Fruit fly (Drosophila melanogaster) whole organism, pupa: Measurements from ENCODE around the gene Mfap1.

Experiments
- CG10348 ChIP-seq: fragments of 200-800 bp; sonication (Bioruptor generic); IDR thresholded peaks from 2 replicates; pipeline ENCODE4 v1.3.6; 2022; ENCODE audit warnings: missing biosample characterization, missing genetic modification characterization
- CG14655 ChIP-seq: fragments of 200-800 bp; sonication (Bioruptor generic); optimal IDR thresholded peaks from 3 replicates; lab custom pipeline; 2017; ENCODE audit warnings: mild to moderate bottlenecking, missing biosample characterization, missing genetic modification reagents, missing genetic modification characterization
- CG4496 ChIP-seq: fragments of 200-800 bp; sonication (Bioruptor generic); IDR thresholded peaks from 3 replicates; pipeline ENCODE4 v1.3.6; 2022; ENCODE audit warnings: missing biosample characterization, missing genetic modification characterization
- CG8159 ChIP-seq: fragments of 200-800 bp; sonication (Bioruptor generic); optimal IDR thresholded peaks from 3 replicates; lab custom pipeline; 2018; ENCODE audit warnings: missing biosample characterization, mild to moderate bottlenecking, missing genetic modification characterization, moderate library complexity
- CG9948 ChIP-seq: fragments of 200-800 bp; sonication (Bioruptor generic); optimal IDR thresholded peaks from 2 replicates; lab custom pipeline; 2018; ENCODE audit warnings: missing biosample characterization, mild to moderate bottlenecking, missing genetic modification characterization, moderate library complexity
- EcR ChIP-seq: fragments of 200-800 bp; sonication (Bioruptor generic); optimal IDR thresholded peaks from 3 replicates; lab custom pipeline; 2019; ENCODE audit warnings: missing biosample characterization, missing genetic modification characterization, mild to moderate bottlenecking, moderate library complexity, missing genetic modification reagents
- Pif1A ChIP-seq: fragments of 200-800 bp; sonication (Bioruptor generic); optimal IDR thresholded peaks from 3 replicates; lab custom pipeline; 2016; ENCODE audit warnings: missing biosample characterization, missing genetic modification characterization
- Pif1B ChIP-seq: fragments of 200-800 bp; sonication (Bioruptor generic); optimal IDR thresholded peaks from 3 replicates; lab custom pipeline; 2016; ENCODE audit warnings: missing biosample characterization, missing genetic modification characterization
- fd96Ca ChIP-seq: fragments of 200-800 bp; sonication (Bioruptor generic); IDR thresholded peaks from 3 replicates; pipeline ENCODE4 v1.3.6; 2022; ENCODE audit warnings: missing biosample characterization, missing genetic modification characterization
- gl ChIP-seq: fragments of 200-800 bp; sonication (Bioruptor generic); optimal IDR thresholded peaks from 2 replicates; lab custom pipeline; 2018; ENCODE audit warnings: missing biosample characterization, mild to moderate bottlenecking, missing genetic modification characterization
- rn ChIP-seq: fragments of 200-800 bp; sonication (Bioruptor generic); IDR thresholded peaks from 2 replicates; pipeline ENCODE4 v1.3.6; 2022; ENCODE audit warnings: missing biosample characterization, missing genetic modification characterization

Mfap1 gene

dm6 chr3L:1971103-1971742 is 30.4 kb downstream of the Mfap1 start, which contains the start of the genes CG11815 and acs:
CG11815 (minus strand) TSS chr3L:1971200.
acs (plus strand) TSS chr3L:1971638.
- TF ChIP-seq CG4496 (GFP tag; lab: Robert Waterston, UW): peak; percentile 44; the same call in 1 of the 3 replicates
- no peak for TF ChIP-seq gl (tag; lab: Kevin White, UChicago)
- TF ChIP-seq EcR (GFP tag; lab: Kevin White, UChicago): peak; percentile 82
- no peak for TF ChIP-seq Pif1B (GFP tag; lab: Kevin White, UChicago)

dm6 chr3L:1976760-1977159 is 35.9 kb downstream of the Mfap1 start:
- TF ChIP-seq CG9948 (tag; lab: Kevin White, UChicago) (peak; percentile 34), fd96Ca (no peak), CG10348 (GFP tag; lab: Robert Waterston, UW) (no peak), CG8159 (tag; lab: Kevin White, UChicago) (peak; percentile 7), Pif1A (peak; percentile 33), CG14655 (GFP tag; lab: Kevin White, UChicago) (no peak)
- TF ChIP-seq, all 21 proteins: peak for 3

- TF ChIP-seq Pif1A (peak; percentile 45), Pif1B (GFP tag; lab: Kevin White, UChicago) (peak; percentile 38), CG9948 (tag; lab: Kevin White, UChicago) (no peak), rn (GFP tag; lab: Robert Waterston, UW) (no peak), CG4496 (GFP tag; lab: Robert Waterston, UW) (peak; percentile 60; the same call in 2 of the 3 replicates)
These were observed 44.5 kb downstream of the Mfap1 start for dm6 chr3L:1985406-1985805.
